Worm (Caenorhabditis elegans): Measurements from ENCODE around the gene spo-11.

spo-11 gene

DNA sequence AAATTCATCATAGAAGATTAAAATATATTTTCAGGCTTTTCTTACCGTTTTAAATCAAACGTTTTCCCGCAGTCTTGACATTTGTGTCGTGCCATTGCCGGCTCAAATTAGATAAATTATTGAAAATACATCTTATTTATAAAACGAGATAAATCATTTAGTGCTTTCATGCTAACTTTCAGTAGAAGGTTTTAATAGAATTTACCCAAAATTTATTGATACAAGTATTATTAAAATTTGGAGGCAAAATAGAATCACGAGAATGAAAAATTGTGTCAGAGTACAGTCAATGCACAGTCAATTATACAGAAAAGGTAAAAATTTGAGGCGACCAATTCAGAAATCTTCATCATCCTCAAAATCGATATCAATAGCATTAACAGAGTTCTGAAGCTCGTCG lies 46.2 kb downstream of the spo-11 start, which contains the start of gene Y5F2A.4:
Gene Y5F2A.4 (minus strand): TSS at position 101 of the 400 bp plus-strand sequence.
- TF ChIP-seq nhr-11 (tag; optimal IDR thresholded peaks at IDR 0.05) = no peak
- no peak for TF ChIP-seq R02D3.7 (tag; optimal IDR thresholded peaks at IDR 0.05)
- TF ChIP-seq nhr-10 (tag; optimal IDR thresholded peaks at IDR 0.05) = no peak
- TF ChIP-seq C34F6.9 (tag; optimal IDR thresholded peaks at IDR 0.05) = no peak
- no peak for TF ChIP-seq sma-9 (GFP tag; optimal IDR thresholded peaks at IDR 0.05)
- TF ChIP-seq sma-9 (tag; optimal IDR thresholded peaks at IDR 0.05) = no peak
- no peak for TF ChIP-seq ama-1 (optimal IDR thresholded peaks at IDR 0.05)

Data from whole organism, L2 larva.